Fruit fly (Drosophila melanogaster) whole organism, embryonic: ENCODE measurements around the gene CG1927.

ENCODE experiments used
- CG12744 ChIP-seq: fragments of 200-800 bp; sonication (Bioruptor generic); optimal IDR thresholded peaks from 2 replicates; lab custom pipeline; 2016; ENCODE audit warnings: missing biosample characterization, missing genetic modification characterization
- CG6683 ChIP-seq: fragments of 200-800 bp; sonication (Bioruptor generic); optimal IDR thresholded peaks from 2 replicates; lab custom pipeline; 2017; ENCODE audit warnings: missing biosample characterization, mild to moderate bottlenecking, missing genetic modification characterization, missing genetic modification reagents
- Meics ChIP-seq: fragments of 200-800 bp; sonication (Bioruptor generic); optimal IDR thresholded peaks from 2 replicates; lab custom pipeline; 2017; ENCODE audit warnings: missing biosample characterization, mild to moderate bottlenecking, missing genetic modification characterization
- Taf1 ChIP-seq: fragments of 200-800 bp; sonication (Bioruptor generic); IDR thresholded peaks from 2 replicates; pipeline ENCODE4 v1.3.6; 2022; ENCODE audit warnings: missing biosample characterization, missing genetic modification characterization
- bowl ChIP-seq: fragments of 200-800 bp; sonication (Bioruptor generic); IDR thresholded peaks from 2 replicates; pipeline ENCODE4 v1.3.6; 2022; ENCODE audit warnings: missing biosample characterization, missing genetic modification characterization
- danr ChIP-seq: fragments of 200-800 bp; sonication (Bioruptor generic); IDR thresholded peaks from 2 replicates; pipeline ENCODE4 v1.3.6; 2022; ENCODE audit warnings: missing biosample characterization, missing genetic modification characterization
- p53 ChIP-seq: fragments of 200-800 bp; sonication (Bioruptor generic); optimal IDR thresholded peaks from 2 replicates; lab custom pipeline; 2016; ENCODE audit warnings: missing biosample characterization, missing genetic modification characterization
- peb ChIP-seq: fragments of 200-800 bp; sonication (Bioruptor generic); IDR thresholded peaks from 2 replicates; pipeline ENCODE4 v1.3.6; 2022; ENCODE audit warnings: missing biosample characterization, missing genetic modification characterization
- vnd ChIP-seq: fragments of 200-800 bp; sonication (Bioruptor generic); IDR thresholded peaks from 3 replicates; pipeline ENCODE4 v1.3.6; 2022; ENCODE audit warnings: missing biosample characterization, missing genetic modification characterization; ENCODE audit not compliant: partially characterized antibody
- wdn ChIP-seq: fragments of 200-800 bp; sonication (Bioruptor generic); IDR thresholded peaks from 2 replicates; pipeline ENCODE4 v1.3.6; 2022; ENCODE audit warnings: missing biosample characterization, missing genetic modification characterization
- zen2 ChIP-seq: fragments of 200-800 bp; sonication (Bioruptor generic); IDR thresholded peaks from 3 replicates; pipeline ENCODE4 v1.3.6; 2022; ENCODE audit warnings: missing biosample characterization, missing genetic modification characterization; ENCODE audit not compliant: partially characterized antibody

- TF ChIP-seq p53 (GFP tag; lab: Kevin White, UChicago) (no peak), Meics (GFP tag; lab: Kevin White, UChicago) (no peak), CG12744 (GFP tag; lab: Kevin White, UChicago) (no peak), peb (no peak), Taf1 (no peak), zen2 (GFP tag; lab: Robert Waterston, UW) (no peak), bowl (GFP tag; lab: Robert Waterston, UW) (no peak), wdn (no peak), CG6683 (no peak), danr (GFP tag; lab: Robert Waterston, UW) (no peak), vnd (no peak)
Observed at dm6 chr3L:1968805-1969378, 987 bp downstream of the CG1927 start.
